Worm (Caenorhabditis elegans): ENCODE data around the gene ess-2.

Gene ess-2

DNA sequence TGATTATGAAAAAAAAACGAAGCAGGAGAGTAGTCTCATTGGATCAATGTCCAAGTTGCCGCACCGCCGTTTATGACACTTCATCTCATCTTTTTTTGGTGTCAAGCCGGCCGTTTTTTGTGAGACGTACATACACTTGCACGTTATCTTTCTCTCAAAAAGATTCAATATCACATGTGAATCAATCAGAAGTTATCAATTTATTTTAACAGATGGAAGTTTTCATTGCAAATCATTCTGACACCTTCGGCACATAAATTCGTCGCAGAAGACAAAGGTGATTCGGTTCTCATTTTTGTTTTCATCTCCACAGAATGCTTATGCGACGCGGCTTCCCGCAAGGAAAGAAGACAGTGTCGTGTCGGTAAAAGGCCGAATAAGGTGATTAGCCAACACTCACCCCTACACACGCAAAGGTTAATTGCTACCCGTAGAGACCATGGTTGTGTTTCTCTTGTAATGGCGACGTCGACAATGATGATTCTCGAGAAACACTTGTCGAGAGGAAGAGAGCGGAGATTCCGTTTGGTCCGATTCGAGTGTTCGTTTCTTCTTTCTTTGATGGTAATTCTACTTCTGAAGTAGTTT, 14.1 kb upstream of the ess-2 start:
- TF ChIP-seq unc-62 (GFP tag; optimal IDR thresholded peaks at IDR 0.05), result no peak

- no peak for TF ChIP-seq unc-62 (GFP tag; optimal IDR thresholded peaks at IDR 0.05)
These were observed 13.2 kb upstream of the ess-2 start for ce11 chrIII:8503341-8503740.

DNA sequence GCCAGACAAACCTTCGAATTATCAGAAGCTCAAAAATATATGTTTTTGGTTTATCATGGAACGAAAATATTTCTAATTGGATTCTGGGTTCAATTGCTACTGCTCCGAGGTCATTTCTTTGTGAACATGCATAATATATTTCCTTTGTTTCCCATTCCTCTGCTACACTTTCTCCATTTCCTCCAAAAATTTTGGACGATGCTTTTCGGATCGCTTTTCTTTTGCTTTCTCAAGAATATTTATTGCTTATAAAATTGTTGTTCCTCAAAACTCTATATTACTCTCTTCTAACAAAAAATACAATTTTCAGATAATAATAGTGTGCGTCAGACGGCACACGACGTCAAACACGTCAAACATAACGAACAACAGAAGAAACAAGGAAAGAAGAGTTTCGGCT, 4.6 kb upstream of the ess-2 start, which contains the start of gene pac-1:
pac-1 (plus strand) TSS at position 301 of the 400 bp plus-strand sequence.
- no peak for TF ChIP-seq unc-62 (GFP tag; optimal IDR thresholded peaks at IDR 0.05)

DNA sequence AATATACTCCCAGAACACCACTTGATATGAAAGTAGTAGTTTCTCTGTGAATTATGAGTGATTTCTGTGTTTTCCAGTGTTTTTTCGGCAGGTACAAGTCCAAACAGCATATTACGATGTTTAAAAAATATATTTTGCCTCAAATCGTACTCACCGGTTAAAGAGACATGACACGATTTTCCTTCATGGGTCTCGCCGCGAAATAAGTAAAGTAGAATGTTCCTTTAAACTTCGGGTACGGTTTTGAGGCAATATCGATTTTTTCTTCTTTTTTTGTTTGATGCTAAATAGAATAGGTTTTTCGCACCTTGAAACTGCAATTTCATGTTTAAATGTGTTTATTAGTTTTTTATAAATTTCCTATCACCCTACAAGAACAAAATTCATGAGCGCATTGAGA, 1.8 kb upstream of the ess-2 start:
- TF ChIP-seq unc-62 (GFP tag; optimal IDR thresholded peaks at IDR 0.05), result no peak

ce11 chrIII:8483853-8484252, 6.3 kb downstream of the ess-2 start, which contains the start of gene F42H10.3:
TSS of gene F42H10.3 (plus strand) at chrIII:8484153.
- TF ChIP-seq unc-62 (GFP tag; optimal IDR thresholded peaks at IDR 0.05), result no peak

- TF ChIP-seq unc-62 (GFP tag; optimal IDR thresholded peaks at IDR 0.05), result no peak
These were observed 9.8 kb downstream of the ess-2 start, which contains the start of gene F42H10.6 for ce11 chrIII:8480355-8480754. TSS of gene F42H10.6 (minus strand) at chrIII:8480455.

DNA sequence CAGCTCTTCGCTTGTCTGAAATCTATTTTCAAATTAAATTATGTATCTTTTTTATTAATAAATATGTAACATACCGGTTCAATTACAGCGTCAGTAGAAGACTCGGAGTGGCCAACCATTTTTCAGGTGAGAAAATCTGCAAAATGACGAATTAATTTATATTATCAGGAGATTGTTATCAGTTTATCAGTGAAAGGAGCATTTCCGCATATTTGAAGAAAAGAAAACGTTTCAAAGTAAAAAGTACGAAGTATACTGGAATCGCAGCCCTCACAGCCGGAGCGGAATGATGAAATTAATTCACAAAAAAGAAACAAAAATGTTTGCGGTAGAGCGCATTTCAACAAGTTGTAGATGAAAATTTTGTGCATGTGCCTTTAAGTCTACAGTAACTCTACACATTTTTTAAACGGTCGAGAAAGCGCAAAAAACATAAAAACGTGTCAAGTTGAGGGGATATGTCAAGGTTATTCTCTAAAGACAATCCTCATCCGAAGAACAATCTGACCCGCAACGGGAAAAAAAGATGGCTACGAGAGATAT, 10.8 kb downstream of the ess-2 start:
- TF ChIP-seq unc-62 (GFP tag; optimal IDR thresholded peaks at IDR 0.05), result no peak

- no peak for TF ChIP-seq unc-62 (GFP tag; optimal IDR thresholded peaks at IDR 0.05)
These were observed 16.9 kb downstream of the ess-2 start for ce11 chrIII:8473292-8473691.

DNA sequence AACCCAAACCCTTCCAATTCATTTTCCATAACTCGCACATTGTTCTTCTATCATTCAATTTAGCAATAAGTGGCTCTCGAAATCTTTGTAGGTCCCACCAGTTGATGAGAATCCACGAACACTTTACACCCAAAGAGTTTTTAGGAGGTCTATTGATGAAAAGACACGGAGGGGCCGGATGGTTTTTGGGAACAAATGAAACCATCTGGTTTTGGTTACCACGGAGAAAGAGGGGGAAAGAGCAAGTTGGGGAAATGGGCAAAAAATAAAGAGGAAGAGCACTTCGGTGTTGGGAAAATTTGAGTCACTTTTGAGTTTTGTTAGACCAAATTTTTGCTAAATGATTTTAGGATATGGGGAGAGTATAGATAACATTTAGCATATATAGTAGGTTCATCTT, 22.6 kb downstream of the ess-2 start:
- no peak for TF ChIP-seq unc-62 (GFP tag; optimal IDR thresholded peaks at IDR 0.05)

- TF ChIP-seq unc-62 (GFP tag; optimal IDR thresholded peaks at IDR 0.05), result no peak
These were observed 23.4 kb downstream of the ess-2 start, which contains the start of gene mig-39 for ce11 chrIII:8466735-8467134. TSS of gene mig-39 (plus strand) at chrIII:8467035.

DNA sequence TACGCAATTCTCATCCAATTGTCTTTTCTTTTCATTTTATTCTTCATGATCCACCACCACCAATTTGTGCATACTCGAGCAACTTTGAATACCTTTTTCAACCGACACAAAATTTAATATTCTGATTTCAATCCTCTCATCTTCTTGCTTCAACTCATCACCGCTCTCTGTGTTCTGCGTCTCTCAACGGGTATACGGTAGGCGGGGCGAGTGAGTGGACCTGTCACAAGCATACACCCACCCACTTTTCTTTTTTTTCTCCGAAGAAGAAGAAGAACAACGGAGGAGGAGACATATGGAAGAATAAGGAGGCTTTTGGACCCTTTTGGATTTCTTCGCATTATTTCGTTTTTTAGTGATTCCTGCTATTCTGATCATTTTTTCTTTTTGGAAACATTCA, 28.7 kb downstream of the ess-2 start:
- no peak for TF ChIP-seq unc-62 (GFP tag; optimal IDR thresholded peaks at IDR 0.05)

DNA sequence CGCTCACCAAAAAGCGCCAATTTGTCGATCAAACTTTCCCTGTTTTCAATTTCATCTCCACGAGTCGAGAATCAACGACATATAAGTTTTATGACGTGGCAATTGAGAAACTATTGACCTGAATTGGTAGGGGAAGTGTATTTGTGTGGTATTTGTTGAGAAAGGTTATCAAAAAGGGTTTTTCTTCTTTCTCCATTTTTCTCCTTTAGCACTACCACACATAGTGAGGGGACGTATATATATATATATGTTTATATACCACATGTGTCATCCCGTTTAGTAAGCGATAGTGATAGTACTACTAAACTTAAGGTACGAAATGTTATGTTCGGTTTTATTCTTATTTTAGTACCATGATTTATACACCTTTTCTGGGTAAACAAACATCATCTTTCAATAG, 32.5 kb downstream of the ess-2 start:
- no peak for TF ChIP-seq unc-62 (GFP tag; optimal IDR thresholded peaks at IDR 0.05)

- no peak for TF ChIP-seq unc-62 (GFP tag; optimal IDR thresholded peaks at IDR 0.05)
These were observed 39.0 kb downstream of the ess-2 start for ce11 chrIII:8451181-8451580.

DNA sequence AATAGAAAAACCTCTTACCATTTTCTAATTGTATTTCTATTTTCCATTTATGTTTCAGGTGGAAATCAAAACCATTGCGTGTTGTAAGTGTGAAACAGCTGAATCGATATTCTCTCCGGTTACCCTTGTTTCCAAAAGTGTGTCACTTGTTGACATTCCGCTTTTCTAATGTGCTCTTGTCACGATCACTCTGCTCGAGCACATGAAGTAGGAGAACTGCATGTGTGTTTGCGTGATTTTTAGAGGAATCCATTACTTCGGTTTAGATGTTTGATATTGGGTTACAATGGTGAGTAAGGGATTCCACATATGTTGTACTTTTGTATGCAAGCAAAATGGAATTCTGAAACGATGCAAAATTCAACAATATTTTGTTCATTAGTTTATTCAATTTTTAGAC, 39.7 kb downstream of the ess-2 start:
- no peak for TF ChIP-seq unc-62 (GFP tag; optimal IDR thresholded peaks at IDR 0.05)

- no peak for TF ChIP-seq unc-62 (GFP tag; optimal IDR thresholded peaks at IDR 0.05)
These were observed 40.9 kb downstream of the ess-2 start, which contains the start of gene mrpl-32 for ce11 chrIII:8449160-8449807. TSS of gene mrpl-32 (plus strand) at chrIII:8449757.

- no peak for TF ChIP-seq unc-62 (GFP tag; optimal IDR thresholded peaks at IDR 0.05)
These were observed 43.2 kb downstream of the ess-2 start, which contains the start of gene rpn-3 for ce11 chrIII:8446940-8447403. TSS of gene rpn-3 (plus strand) at chrIII:8447353.

DNA sequence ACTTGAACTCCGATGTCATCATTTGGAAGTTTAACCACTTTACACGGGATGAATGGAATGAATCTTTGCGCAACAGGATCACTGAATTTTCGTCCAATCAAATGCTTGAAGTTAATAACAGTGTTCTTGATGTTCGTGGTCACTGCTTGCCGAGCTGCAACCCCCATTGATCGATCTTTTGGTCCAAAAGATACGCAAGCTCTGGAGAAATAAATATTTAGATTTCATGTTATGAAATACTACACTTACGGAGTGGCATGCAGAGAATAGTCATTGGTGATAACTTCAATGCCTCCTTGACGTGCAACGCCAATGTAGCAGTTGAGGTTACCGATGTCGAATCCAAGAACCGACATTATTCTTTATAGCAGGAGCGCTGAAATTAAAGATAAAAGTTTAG, 43.6 kb downstream of the ess-2 start, which contains the start of gene hsp-110:
hsp-110 (minus strand) TSS at position 376 of the 400 bp plus-strand sequence.
- TF ChIP-seq unc-62 (GFP tag; optimal IDR thresholded peaks at IDR 0.05), result no peak
